Worm (Caenorhabditis elegans) whole organism, L3 larva: ENCODE measurements around the gene R02F2.6.

Source experiments
- R02D3.7 ChIP-seq: fragments of 150-350 bp; optimal IDR thresholded peaks from 2 replicates; lab custom pipeline; 2014; ENCODE audit warnings: missing biosample characterization, missing genetic modification characterization
- ZK546.5 ChIP-seq: sonication (generic microtip); optimal IDR thresholded peaks from 2 replicates; lab custom pipeline; 2017; ENCODE audit warnings: missing biosample characterization, missing genetic modification characterization
- aly-2 ChIP-seq: fragments of 150-350 bp; optimal IDR thresholded peaks from 2 replicates; lab custom pipeline; 2014; ENCODE audit warnings: missing biosample characterization, missing genetic modification characterization
- ama-1 ChIP-seq: fragments of 150-350 bp; optimal IDR thresholded peaks from 2 replicates; lab custom pipeline; 2018
- ceh-16 ChIP-seq: sonication (generic microtip); optimal IDR thresholded peaks from 2 replicates; lab custom pipeline; 2017; ENCODE audit warnings: missing biosample characterization, missing genetic modification characterization
- ceh-28 ChIP-seq: fragments of 150-350 bp; optimal IDR thresholded peaks from 2 replicates; lab custom pipeline; 2014; ENCODE audit warnings: missing biosample characterization, missing genetic modification reagents, missing genetic modification characterization
- ceh-82 ChIP-seq: fragments of 150-350 bp; optimal IDR thresholded peaks from 2 replicates; lab custom pipeline; 2014; ENCODE audit warnings: missing biosample characterization, missing genetic modification characterization
- ceh-9 ChIP-seq: sonication (generic microtip); optimal IDR thresholded peaks from 2 replicates; lab custom pipeline; 2018; ENCODE audit warnings: missing biosample characterization, missing genetic modification characterization
- daf-12 ChIP-seq: fragments of 150-350 bp; optimal IDR thresholded peaks from 2 replicates; lab custom pipeline; 2014; ENCODE audit warnings: missing biosample characterization, missing genetic modification reagents, missing genetic modification characterization
- egl-27 ChIP-seq: sonication (generic microtip); optimal IDR thresholded peaks from 4 replicates; lab custom pipeline; 2017; ENCODE audit warnings: missing biosample characterization, missing genetic modification reagents, missing genetic modification characterization
- egl-5 ChIP-seq: fragments of 150-350 bp; optimal IDR thresholded peaks from 2 replicates; lab custom pipeline; 2017; ENCODE audit warnings: missing biosample characterization, missing genetic modification reagents, missing genetic modification characterization, inconsistent platforms
- elt-1 ChIP-seq: fragments of 150-350 bp; optimal IDR thresholded peaks from 2 replicates; lab custom pipeline; 2014; ENCODE audit warnings: missing biosample characterization, missing genetic modification characterization
- elt-2 ChIP-seq: sonication (generic microtip); optimal IDR thresholded peaks from 2 replicates; lab custom pipeline; 2016; ENCODE audit warnings: missing genetic modification reagents, mild to moderate bottlenecking, missing genetic modification characterization, missing compliant biosample characterization
- elt-3 ChIP-seq, 3 experiments: fragments of 150-350 bp in 1 of 3; sonication (generic microtip) in 2 of 3; optimal IDR thresholded peaks; 2 replicates in 2 of 3; 4 replicates in 1 of 3; lab custom pipeline; 2014 to 2017; ENCODE audit warnings: missing biosample characterization in 3 of 3, missing genetic modification characterization in 3 of 3
- eor-1 ChIP-seq, 2 experiments: fragments of 150-350 bp; optimal IDR thresholded peaks; 2 replicates each; lab custom pipeline; 2014 to 2018; ENCODE audit warnings: missing biosample characterization in 2 of 2, missing genetic modification characterization in 2 of 2
- fkh-10 ChIP-seq: sonication (generic microtip); optimal IDR thresholded peaks from 2 replicates; lab custom pipeline; 2017; ENCODE audit warnings: missing biosample characterization, missing genetic modification reagents, missing genetic modification characterization
- fos-1 ChIP-seq: fragments of 150-350 bp; optimal IDR thresholded peaks from 2 replicates; lab custom pipeline; 2014; ENCODE audit warnings: missing biosample characterization, missing genetic modification characterization
- hmg-11 ChIP-seq: sonication (generic microtip); optimal IDR thresholded peaks from 2 replicates; lab custom pipeline; 2016; ENCODE audit warnings: missing genetic modification characterization, missing compliant biosample characterization
- jun-1 ChIP-seq: fragments of 150-350 bp; optimal IDR thresholded peaks from 2 replicates; lab custom pipeline; 2014; ENCODE audit warnings: missing biosample characterization, missing genetic modification reagents, missing genetic modification characterization
- lin-15B ChIP-seq: fragments of 150-350 bp; optimal IDR thresholded peaks from 2 replicates; lab custom pipeline; 2014; ENCODE audit warnings: missing biosample characterization, missing genetic modification characterization
- lin-39 ChIP-seq: fragments of 150-350 bp; optimal IDR thresholded peaks from 2 replicates; lab custom pipeline; 2018; ENCODE audit warnings: missing biosample characterization, missing genetic modification reagents, missing genetic modification characterization
- lsy-12 ChIP-seq: sonication (generic microtip); optimal IDR thresholded peaks from 2 replicates; lab custom pipeline; 2016; ENCODE audit warnings: mild to moderate bottlenecking, missing genetic modification characterization, missing compliant biosample characterization
- mdl-1 ChIP-seq: fragments of 150-350 bp; optimal IDR thresholded peaks from 2 replicates; lab custom pipeline; 2014; ENCODE audit warnings: missing biosample characterization, missing genetic modification characterization
- mml-1 ChIP-seq: fragments of 150-350 bp; sonication (generic microtip); optimal IDR thresholded peaks from 3 replicates; lab custom pipeline; 2014; ENCODE audit warnings: missing biosample characterization, missing genetic modification characterization
- nfya-1 ChIP-seq: sonication (generic microtip); optimal IDR thresholded peaks from 2 replicates; lab custom pipeline; 2017; ENCODE audit warnings: missing genetic modification characterization, mild to moderate bottlenecking, missing compliant biosample characterization, antibody characterized with exemption, moderate library complexity; ENCODE audit not compliant: insufficient read depth
- nhr-11 ChIP-seq: fragments of 150-350 bp; optimal IDR thresholded peaks from 2 replicates; lab custom pipeline; 2014; ENCODE audit warnings: missing biosample characterization, missing genetic modification characterization
- nhr-12 ChIP-seq: fragments of 150-350 bp; optimal IDR thresholded peaks from 2 replicates; lab custom pipeline; 2014; ENCODE audit warnings: missing biosample characterization, missing genetic modification characterization
- nhr-23 ChIP-seq: fragments of 150-350 bp; optimal IDR thresholded peaks from 2 replicates; lab custom pipeline; 2014; ENCODE audit warnings: missing biosample characterization, missing genetic modification reagents, missing genetic modification characterization
- nhr-237 ChIP-seq: fragments of 150-350 bp; optimal IDR thresholded peaks from 2 replicates; lab custom pipeline; 2014; ENCODE audit warnings: missing biosample characterization, missing genetic modification characterization
- nhr-25 ChIP-seq: sonication (generic microtip); optimal IDR thresholded peaks from 2 replicates; lab custom pipeline; 2017; ENCODE audit warnings: missing biosample characterization, missing genetic modification characterization
- nhr-43 ChIP-seq: sonication (generic microtip); optimal IDR thresholded peaks from 2 replicates; lab custom pipeline; 2016; ENCODE audit warnings: mild to moderate bottlenecking, missing genetic modification characterization, missing compliant biosample characterization; ENCODE audit not compliant: poor library complexity, severe bottlenecking
- nhr-67 ChIP-seq: fragments of 150-350 bp; optimal IDR thresholded peaks from 2 replicates; lab custom pipeline; 2014; ENCODE audit warnings: missing biosample characterization, missing genetic modification characterization
- nhr-77 ChIP-seq: fragments of 150-350 bp; optimal IDR thresholded peaks from 2 replicates; lab custom pipeline; 2014; ENCODE audit warnings: missing biosample characterization, missing genetic modification characterization
- pha-4 ChIP-seq: fragments of 150-350 bp; optimal IDR thresholded peaks from 2 replicates; lab custom pipeline; 2014; ENCODE audit warnings: missing biosample characterization, missing genetic modification reagents, missing genetic modification characterization
- pqm-1 ChIP-seq: fragments of 150-350 bp; optimal IDR thresholded peaks from 2 replicates; lab custom pipeline; 2017; ENCODE audit warnings: missing biosample characterization, missing genetic modification characterization, inconsistent platforms
- sea-2 ChIP-seq: fragments of 150-350 bp; sonication (generic microtip); optimal IDR thresholded peaks from 4 replicates; lab custom pipeline; 2014; ENCODE audit warnings: missing biosample characterization, missing genetic modification reagents, missing genetic modification characterization
- skn-1 ChIP-seq: fragments of 150-350 bp; optimal IDR thresholded peaks from 2 replicates; lab custom pipeline; 2014; ENCODE audit warnings: missing biosample characterization, missing genetic modification characterization
- snpc-4 ChIP-seq: fragments of 150-350 bp; optimal IDR thresholded peaks from 2 replicates; lab custom pipeline; 2014; ENCODE audit warnings: missing biosample characterization, missing genetic modification characterization
- unc-39 ChIP-seq: sonication (generic microtip); optimal IDR thresholded peaks from 4 replicates; lab custom pipeline; 2017; ENCODE audit warnings: missing biosample characterization, missing genetic modification characterization
- unc-62 ChIP-seq: fragments of 150-350 bp; sonication (generic microtip); optimal IDR thresholded peaks from 4 replicates; lab custom pipeline; 2014; ENCODE audit warnings: missing biosample characterization, missing genetic modification reagents, missing genetic modification characterization
- zag-1 ChIP-seq: fragments of 150-350 bp; optimal IDR thresholded peaks from 2 replicates; lab custom pipeline; 2014; ENCODE audit warnings: missing biosample characterization, missing genetic modification characterization
- ztf-4 ChIP-seq: fragments of 150-350 bp; optimal IDR thresholded peaks from 2 replicates; lab custom pipeline; 2014; ENCODE audit warnings: missing biosample characterization, missing genetic modification characterization

Gene R02F2.6

ce11 chrIII:5506023-5506597 lies 27.4 kb upstream of the R02F2.6 start (continued):
- TF ChIP-seq nfya-1 (no peak), lsy-12 (tag; lab: Kevin White, UChicago) (peak; percentile 72), elt-1 (tag; lab: Kevin White, UChicago) (no peak), nhr-237 (no peak), nhr-67 (tag; lab: Kevin White, UChicago) (no peak)

- TF ChIP-seq unc-62 (no peak), ama-1 (peak; percentile 44)
Measured at ce11 chrIII:5505474-5506022, 26.8 kb upstream of the R02F2.6 start.

DNA sequence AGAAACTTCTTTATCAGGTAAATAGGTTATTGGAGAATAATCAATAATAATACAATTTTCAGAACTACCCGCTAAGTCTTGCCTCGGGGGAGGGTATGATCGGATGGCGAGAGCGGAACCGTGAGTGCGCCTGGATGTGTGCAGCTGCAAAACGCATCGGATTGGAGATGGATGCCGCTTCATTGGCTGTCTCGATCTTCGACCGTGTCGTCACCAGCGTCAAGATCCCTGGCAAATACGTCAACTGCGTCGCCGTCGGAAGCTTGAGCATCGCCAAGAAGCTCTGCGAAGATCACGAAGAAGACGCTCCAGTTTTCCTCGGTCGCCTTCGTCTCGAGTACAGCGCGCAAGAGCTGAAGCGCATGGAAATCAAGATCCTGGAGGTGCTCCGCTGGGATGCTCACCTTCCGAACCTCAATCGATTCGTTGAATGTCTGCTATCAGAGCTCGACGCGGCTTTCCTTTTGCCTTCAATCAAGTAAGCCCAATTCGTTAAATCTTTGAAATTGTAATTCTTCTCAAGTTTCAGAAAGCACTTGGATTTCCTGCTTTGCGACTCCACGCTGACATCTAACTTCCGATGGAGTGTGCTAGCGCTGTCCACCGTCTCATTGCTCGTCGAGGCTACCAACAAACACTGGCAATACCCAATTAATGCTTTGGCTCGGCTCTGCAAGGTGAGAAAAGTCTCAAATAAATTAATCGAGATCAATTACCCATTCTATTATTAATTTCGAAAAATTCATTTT lies 26.2 kb upstream of the R02F2.6 start:
- no peak for TF ChIP-seq snpc-4 (tag; lab: Kevin White, UChicago)
- TF ChIP-seq nhr-43 = peak; percentile 42

DNA sequence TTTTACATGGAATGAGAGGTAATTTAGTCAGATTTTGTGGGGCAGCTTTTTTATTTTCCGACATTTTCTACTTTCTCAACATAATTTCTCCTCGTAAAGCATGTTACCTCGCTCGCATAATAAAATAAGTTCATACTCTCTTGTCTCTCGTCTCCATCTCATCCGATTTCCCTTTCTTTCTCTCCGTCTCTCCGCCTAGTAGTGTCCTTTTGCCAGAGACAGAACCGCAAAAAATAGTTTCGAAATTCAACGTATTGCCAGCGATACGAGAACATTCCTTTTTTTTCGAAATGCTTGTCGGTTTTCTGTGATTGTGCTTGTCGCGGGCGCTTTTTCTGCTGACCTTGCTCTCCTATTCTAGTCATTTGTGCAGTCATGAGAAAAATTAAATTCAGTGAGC lies 25.4 kb upstream of the R02F2.6 start:
- TF ChIP-seq ceh-82 (tag; lab: Kevin White, UChicago) (no peak), nfya-1 (peak; percentile 70), jun-1 (peak; percentile 77), ceh-28 (tag; lab: Kevin White, UChicago) (peak; percentile 56), hmg-11 (tag; lab: Kevin White, UChicago) (peak; percentile 28), aly-2 (tag; lab: Kevin White, UChicago) (no peak), lin-39 (tag; lab: Kevin White, UChicago) (peak; percentile 4), nhr-43 (peak; percentile 28), nhr-25 (tag; lab: Kevin White, UChicago) (peak; percentile 90), eor-1 (tag; optimal IDR thresholded peaks at IDR 0.05; lab: Kevin White, UChicago) (no peak), fos-1 (tag; lab: Kevin White, UChicago) (no peak), fkh-10 (GFP tag; lab: Kevin White, UChicago) (peak; percentile 29), ceh-9 (tag; lab: Kevin White, UChicago) (no peak), egl-5 (tag; lab: Kevin White, UChicago) (peak; percentile 12), egl-27 (tag; lab: Kevin White, UChicago) (no peak), unc-39 (tag; lab: Kevin White, UChicago) (no peak), zag-1 (no peak), nhr-67 (tag; lab: Kevin White, UChicago) (no peak), skn-1 (tag; lab: Kevin White, UChicago) (peak; percentile 15), ztf-4 (tag; lab: Kevin White, UChicago) (peak; percentile 44), ceh-16 (tag; lab: Kevin White, UChicago) (no peak), elt-2 (tag; lab: Kevin White, UChicago) (peak; percentile 56), mml-1 (tag; lab: Kevin White, UChicago) (no peak), pha-4 (no peak), ZK546.5 (no peak), unc-62 (no peak), pqm-1 (tag; lab: Kevin White, UChicago) (peak; percentile 34), nhr-11 (no peak), nhr-23 (tag; lab: Kevin White, UChicago) (peak; percentile 45), sea-2 (GFP tag; lab: Kevin White, UChicago) (no peak), snpc-4 (tag; lab: Kevin White, UChicago) (peak; percentile 56), mdl-1 (tag; lab: Kevin White, UChicago) (no peak), daf-12 (tag; lab: Kevin White, UChicago) (no peak), R02D3.7 (tag; lab: Kevin White, UChicago) (no peak), lsy-12 (tag; lab: Kevin White, UChicago) (peak; percentile 40), elt-3 (tag; optimal IDR thresholded peaks at IDR 0.05; lab: Kevin White, UChicago) (peak in 1 of 3 experiments; percentile 38), nhr-12 (tag; lab: Kevin White, UChicago) (no peak), lin-15B (tag; lab: Kevin White, UChicago) (peak; percentile 25), nhr-77 (no peak), ama-1 (peak; percentile 98)
